Worm (Caenorhabditis elegans): ENCODE results near the gene acs-6.

Gene acs-6

ce11 chrII:7099231-7099630 is 37.4 kb downstream of the acs-6 start (continued):
- TF ChIP-seq ceh-58 (GFP tag; IDR thresholded peaks at IDR 0.05) (no peak), fkh-3 (tag; optimal IDR thresholded peaks at IDR 0.05) (no peak), madf-3 (GFP tag; IDR thresholded peaks at IDR 0.05) (peak; percentile 64; the same call in 1 of the 2 replicates), gei-17 (GFP tag; optimal IDR thresholded peaks at IDR 0.05) (no peak), ztf-26 (tag; optimal IDR thresholded peaks at IDR 0.05) (no peak), ztf-3 (GFP tag; optimal IDR thresholded peaks at IDR 0.05) (no peak), pbrm-1 (GFP tag; IDR thresholded peaks at IDR 0.05) (no peak), B0261.1 (tag; optimal IDR thresholded peaks at IDR 0.05) (no peak), sptf-2 (GFP tag; optimal IDR thresholded peaks at IDR 0.05) (no peak), xnd-1 (tag; optimal IDR thresholded peaks at IDR 0.05) (no peak), F57C9.4 (tag; optimal IDR thresholded peaks at IDR 0.05) (no peak)

- TF ChIP-seq let-607 (tag; optimal IDR thresholded peaks at IDR 0.05) (peak in 1 of 2 experiments; percentile 26), repo-1 (tag; optimal IDR thresholded peaks at IDR 0.05) (peak; percentile 71), ceh-100 (GFP tag; IDR thresholded peaks at IDR 0.05) (no peak), lag-1 (GFP tag; IDR thresholded peaks at IDR 0.05) (no peak), madf-6 (GFP tag; IDR thresholded peaks at IDR 0.05) (peak; percentile 25; the same call in 1 of the 2 replicates), lsy-27 (tag; optimal IDR thresholded peaks at IDR 0.05; ENCODE audit: borderline replicate concordance, insufficient read depth) (no peak), Y67H2A.10 (GFP tag; conservative IDR thresholded peaks at IDR 0.05) (no peak), madf-10 (tag; optimal IDR thresholded peaks at IDR 0.05) (peak; percentile 3), nhr-120 (GFP tag; IDR thresholded peaks at IDR 0.05) (no peak), gei-17 (GFP tag; optimal IDR thresholded peaks at IDR 0.05) (no peak), dox-1 (GFP tag; IDR thresholded peaks at IDR 0.05) (peak; percentile 34; the same call in 1 of the 2 replicates), unc-130 (GFP tag; optimal IDR thresholded peaks at IDR 0.05) (no peak), zim-3 (tag; optimal IDR thresholded peaks at IDR 0.05) (peak; percentile 19), xnd-1 (tag; optimal IDR thresholded peaks at IDR 0.05) (peak; percentile 10), sptf-2 (GFP tag; optimal IDR thresholded peaks at IDR 0.05) (no peak), lir-1 (GFP tag; conservative IDR thresholded peaks at IDR 0.05) (no peak), madf-3 (GFP tag; IDR thresholded peaks at IDR 0.05) (no peak), nfyb-1 (GFP tag; IDR thresholded peaks at IDR 0.05) (peak; percentile 51; the same call in 1 of the 2 replicates), ama-1 (optimal IDR thresholded peaks at IDR 0.05) (peak; percentile 78), ama-1 (GFP tag; optimal IDR thresholded peaks at IDR 0.05) (no peak), sea-2 (GFP tag; IDR thresholded peaks at IDR 0.05) (no peak), ztf-28 (GFP tag; IDR thresholded peaks at IDR 0.05) (no peak), lin-54 (GFP tag; optimal IDR thresholded peaks at IDR 0.05) (no peak), chd-7 (tag; optimal IDR thresholded peaks at IDR 0.05) (peak; percentile 69), Y53G8AR.9 (GFP tag; conservative IDR thresholded peaks at IDR 0.05) (peak; percentile 88), K11D2.4 (GFP tag; IDR thresholded peaks at IDR 0.05) (0 out of 2 replicates have a peak, but pooled peaks have one; percentile 21), efl-1 (GFP tag; optimal IDR thresholded peaks at IDR 0.05) (no peak), mcd-1 (GFP tag; IDR thresholded peaks at IDR 0.05) (0 out of 2 replicates have a peak, but pooled peaks have one; percentile 32), attf-3 (GFP tag; conservative IDR thresholded peaks at IDR 0.05) (no peak), bed-1 (GFP tag; IDR thresholded peaks at IDR 0.05) (0 out of 2 replicates have a peak, but pooled peaks have one; percentile 42), atf-7 (tag; optimal IDR thresholded peaks at IDR 0.05) (no peak), attf-6 (GFP tag; IDR thresholded peaks at IDR 0.05) (no peak), zfh-2 (GFP tag; conservative IDR thresholded peaks at IDR 0.05) (no peak), hmg-1.2 (GFP tag; IDR thresholded peaks at IDR 0.05) (peak; percentile 14; the same call in 1 of the 2 replicates), nhr-90 (tag; optimal IDR thresholded peaks at IDR 0.05) (no peak), fkh-3 (tag; optimal IDR thresholded peaks at IDR 0.05) (peak; percentile 69), Y56A3A.18 (GFP tag; IDR thresholded peaks at IDR 0.05) (peak; percentile 78; the same call in 1 of the 2 replicates)
These were observed 39.0 kb downstream of the acs-6 start, which contains the start of gene mmaa-1 for ce11 chrII:7100838-7101237. TSS of gene mmaa-1 (minus strand) at chrII:7101165.
